Fruit fly (Drosophila melanogaster): ENCODE measurements around the gene CG2854.

dm6 chrX:2326828-2327227, at the start of gene CG2854:
- TF ChIP-seq CG8159 (tag; optimal IDR thresholded peaks at IDR 0.05): no peak
- TF ChIP-seq fd96Ca (GFP tag; IDR thresholded peaks at IDR 0.05): no peak
- no peak for TF ChIP-seq CG17806 (tag; optimal IDR thresholded peaks at IDR 0.05)
- no peak for TF ChIP-seq CG15710 (tag; optimal IDR thresholded peaks at IDR 0.05)
- no peak for TF ChIP-seq CG14655 (GFP tag; optimal IDR thresholded peaks at IDR 0.05)
- TF ChIP-seq Ets98B (GFP tag; IDR thresholded peaks at IDR 0.05): no peak
- no peak for TF ChIP-seq CG9948 (tag; optimal IDR thresholded peaks at IDR 0.05)
- no peak for TF ChIP-seq CG32121 (GFP tag; IDR thresholded peaks at IDR 0.05)
- no peak for TF ChIP-seq CG13204 (GFP tag; optimal IDR thresholded peaks at IDR 0.05)
- TF ChIP-seq CG4496 (GFP tag; IDR thresholded peaks at IDR 0.05): no peak
- TF ChIP-seq EcR (GFP tag; optimal IDR thresholded peaks at IDR 0.05): no peak
- no peak for TF ChIP-seq rn (GFP tag; IDR thresholded peaks at IDR 0.05)
- TF ChIP-seq CG10348 (GFP tag; IDR thresholded peaks at IDR 0.05): no peak
